Worm (Caenorhabditis elegans) whole organism, early embryonic: ENCODE results near the gene mps-1.

Experiments
- B0310.2 ChIP-seq: sonication (generic microtip); optimal IDR thresholded peaks from 2 replicates; lab custom pipeline; 2016; ENCODE audit warnings: mild to moderate bottlenecking, missing genetic modification characterization, missing compliant biosample characterization
- F13C5.2 ChIP-seq: sonication (generic microtip); optimal IDR thresholded peaks from 2 replicates; lab custom pipeline; 2017; ENCODE audit warnings: mild to moderate bottlenecking, missing genetic modification characterization, inconsistent platforms, missing compliant biosample characterization
- aly-1 ChIP-seq: sonication (generic microtip); optimal IDR thresholded peaks from 2 replicates; lab custom pipeline; 2016; ENCODE audit warnings: missing genetic modification characterization, missing compliant biosample characterization
- ama-1 ChIP-seq: fragments of 150-350 bp; optimal IDR thresholded peaks from 2 replicates; lab custom pipeline; 2014
- ceh-13 ChIP-seq: fragments of 200-800 bp; sonication (Bioruptor generic); optimal IDR thresholded peaks from 2 replicates; lab custom pipeline; 2018; ENCODE audit warnings: mild to moderate bottlenecking, missing genetic modification characterization, missing compliant biosample characterization
- ceh-36 ChIP-seq: sonication (generic microtip); optimal IDR thresholded peaks from 2 replicates; lab custom pipeline; 2016; ENCODE audit warnings: missing genetic modification characterization, inconsistent platforms, missing compliant biosample characterization
- ets-7 ChIP-seq: sonication (generic microtip); optimal IDR thresholded peaks from 2 replicates; lab custom pipeline; 2016; ENCODE audit warnings: missing genotype, missing genetic modification characterization, missing compliant biosample characterization
- flt-1 ChIP-seq: fragments of 200-800 bp; sonication (Bioruptor generic); IDR thresholded peaks from 2 replicates; pipeline ENCODE4 v1.3.6; 2022; ENCODE audit warnings: missing genetic modification characterization, missing compliant biosample characterization
- hmbx-1 ChIP-seq: sonication (generic microtip); optimal IDR thresholded peaks from 2 replicates; lab custom pipeline; 2016; ENCODE audit warnings: mild to moderate bottlenecking, missing genetic modification characterization, missing compliant biosample characterization
- hmg-4 ChIP-seq: fragments of 200-800 bp; sonication (Bioruptor generic); optimal IDR thresholded peaks from 2 replicates; lab custom pipeline; 2018; ENCODE audit warnings: mild to moderate bottlenecking, missing genetic modification characterization, missing compliant biosample characterization
- hnd-1 ChIP-seq: sonication (generic microtip); optimal IDR thresholded peaks from 2 replicates; lab custom pipeline; 2016; ENCODE audit warnings: missing genetic modification characterization, missing compliant biosample characterization
- pes-1 ChIP-seq: fragments of 200-800 bp; sonication (Bioruptor generic); IDR thresholded peaks from 2 replicates; pipeline ENCODE4 v1.3.6; 2022; ENCODE audit warnings: missing genetic modification reagents, missing genetic modification characterization, missing compliant biosample characterization
- scrt-1 ChIP-seq: fragments of 200-800 bp; sonication (Bioruptor generic); IDR thresholded peaks from 2 replicates; pipeline ENCODE4 v1.3.6; 2022; ENCODE audit warnings: missing genetic modification characterization, missing compliant biosample characterization
- sea-1 ChIP-seq: fragments of 200-800 bp; sonication (Bioruptor generic); conservative IDR thresholded peaks from 2 replicates; pipeline ENCODE4 v1.3.6; 2022; ENCODE audit warnings: missing genetic modification characterization, missing compliant biosample characterization
- tbx-11 ChIP-seq: fragments of 200-800 bp; sonication (Bioruptor generic); IDR thresholded peaks from 2 replicates; pipeline ENCODE4 v1.3.6; 2022; ENCODE audit warnings: missing genetic modification characterization, missing compliant biosample characterization
- tbx-37 ChIP-seq: fragments of 200-800 bp; sonication (Bioruptor generic); conservative IDR thresholded peaks from 2 replicates; pipeline ENCODE4 v1.3.6; 2022; ENCODE audit warnings: missing genetic modification reagents, missing genetic modification characterization, missing compliant biosample characterization
- tra-4 ChIP-seq: sonication (generic microtip); optimal IDR thresholded peaks from 2 replicates; lab custom pipeline; 2017; ENCODE audit warnings: missing genetic modification characterization, missing compliant biosample characterization

mps-1 gene

DNA sequence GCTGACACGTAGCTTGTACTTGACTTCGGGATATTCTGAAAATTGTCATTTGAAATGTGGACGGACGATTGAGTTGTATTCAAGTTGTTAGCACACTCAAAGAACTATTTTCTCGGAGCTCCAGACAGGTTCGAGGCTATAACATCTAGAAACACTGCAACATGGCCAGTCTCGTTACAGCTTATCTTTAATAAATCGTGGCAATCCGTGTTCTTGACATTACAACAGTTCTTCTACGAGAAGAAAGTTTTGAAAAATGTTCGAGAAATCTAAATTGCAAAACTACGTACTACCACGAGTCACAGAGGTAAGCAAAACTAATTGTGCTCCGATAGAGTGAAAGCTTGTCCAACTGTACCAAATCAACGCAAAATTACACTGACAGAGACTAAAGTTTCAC, 27.9 kb upstream of the mps-1 start:
- TF ChIP-seq ceh-13 (no peak), tra-4 (tag; lab: Kevin White, UChicago) (no peak), scrt-1 (GFP tag; lab: Robert Waterston, UW) (no peak), ama-1 (lab: Kevin White, UChicago) (no peak), hmg-4 (GFP tag; lab: Kevin White, UChicago) (no peak)

DNA sequence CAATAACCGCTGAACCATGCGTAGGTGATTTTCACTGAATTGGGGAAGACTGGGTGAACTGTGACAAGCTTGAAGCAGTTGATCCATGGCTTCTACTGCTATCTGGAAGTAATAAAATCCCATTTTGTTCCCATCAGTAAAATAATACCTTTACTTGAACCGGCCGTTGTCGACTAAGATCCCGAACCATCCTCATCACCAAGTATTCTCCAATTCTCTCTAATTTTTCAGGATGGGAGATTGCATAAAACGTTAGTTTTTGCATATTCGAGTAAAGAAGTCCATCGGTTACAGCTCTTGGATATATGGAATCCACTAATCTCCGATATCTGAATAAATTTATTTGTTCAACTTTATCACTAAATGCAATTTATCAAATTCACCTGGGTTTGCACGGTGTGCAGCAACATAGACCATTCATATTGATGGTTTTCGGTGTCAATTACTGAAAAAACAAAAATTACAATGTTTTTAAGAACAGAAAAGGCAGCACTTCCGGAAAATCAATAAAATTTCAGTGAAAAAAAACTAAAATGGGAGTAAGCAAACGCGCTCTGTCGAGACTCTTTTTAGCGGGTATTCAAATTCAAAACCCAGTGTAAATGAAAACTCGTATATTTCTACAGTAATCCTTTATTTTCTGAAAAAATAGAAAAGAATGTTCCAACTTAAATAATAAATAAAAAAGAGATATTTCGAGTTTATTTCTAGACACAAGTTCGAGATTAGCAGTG, 26.7 kb upstream of the mps-1 start, which contains the start of gene efr-3:
efr-3 (minus strand) TSS at position 505 of the 734 bp plus-strand sequence.
- TF ChIP-seq pes-1 (no peak), hmg-4 (GFP tag; lab: Kevin White, UChicago) (no peak), scrt-1 (GFP tag; lab: Robert Waterston, UW) (no peak), ama-1 (lab: Kevin White, UChicago) (no peak), flt-1 (GFP tag; lab: Robert Waterston, UW) (no peak), F13C5.2 (tag; lab: Kevin White, UChicago) (no peak), hnd-1 (no peak), B0310.2 (no peak), hmbx-1 (tag; lab: Kevin White, UChicago) (no peak), aly-1 (tag; lab: Kevin White, UChicago) (no peak), tra-4 (tag; lab: Kevin White, UChicago) (no peak), ceh-13 (no peak), sea-1 (GFP tag; lab: Robert Waterston, UW) (no peak), tbx-11 (GFP tag; lab: Robert Waterston, UW) (no peak)

DNA sequence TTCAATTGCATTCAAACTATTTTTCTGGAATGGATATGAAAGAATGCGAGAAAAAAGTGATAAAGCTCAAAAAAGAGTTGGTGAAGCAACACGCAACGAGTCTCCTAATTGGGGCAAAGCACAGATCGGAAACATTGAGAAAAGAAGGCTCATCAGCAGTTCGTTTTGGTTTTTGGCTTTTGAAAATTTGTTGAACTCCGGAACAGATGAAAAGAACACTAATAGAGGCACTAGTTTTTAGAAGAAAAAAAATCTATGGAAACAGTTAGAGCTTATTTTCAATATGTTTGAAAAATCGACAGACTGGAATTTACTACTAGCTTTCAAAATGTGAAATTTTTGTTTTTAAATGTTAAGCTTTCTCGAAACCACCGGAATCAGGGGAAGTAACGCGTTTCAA, 17.7 kb upstream of the mps-1 start:
- TF ChIP-seq aly-1 (tag; lab: Kevin White, UChicago) (no peak), ceh-13 (no peak), tbx-11 (GFP tag; lab: Robert Waterston, UW) (no peak), hmg-4 (GFP tag; lab: Kevin White, UChicago) (no peak), scrt-1 (GFP tag; lab: Robert Waterston, UW) (no peak), F13C5.2 (tag; lab: Kevin White, UChicago) (no peak), sea-1 (GFP tag; lab: Robert Waterston, UW) (no peak), B0310.2 (no peak), flt-1 (GFP tag; lab: Robert Waterston, UW) (no peak), tbx-37 (GFP tag; lab: Robert Waterston, UW) (no peak), ama-1 (lab: Kevin White, UChicago) (no peak)

DNA sequence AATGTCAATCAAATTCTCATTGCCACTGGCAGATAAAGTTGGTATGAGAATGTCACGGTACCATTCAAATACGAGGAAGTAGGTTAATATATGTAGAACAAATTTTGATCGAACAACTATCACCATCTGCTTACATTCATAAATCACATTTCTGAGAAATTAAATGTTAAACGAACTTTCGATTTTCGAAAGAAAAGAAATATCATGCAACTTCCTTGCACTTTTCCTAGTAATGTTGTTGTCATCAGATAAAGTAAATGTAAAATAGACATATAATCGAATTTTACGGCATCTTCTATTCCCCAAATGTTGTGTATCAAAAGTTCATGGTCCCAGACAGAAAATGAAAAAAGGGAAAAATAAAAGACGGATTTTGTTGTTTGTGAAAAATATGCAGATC, 17.3 kb upstream of the mps-1 start:
- TF ChIP-seq scrt-1 (GFP tag; lab: Robert Waterston, UW), result no peak
- TF ChIP-seq ceh-13, result no peak
- TF ChIP-seq tra-4 (tag; lab: Kevin White, UChicago), result no peak
- TF ChIP-seq B0310.2, result no peak

DNA sequence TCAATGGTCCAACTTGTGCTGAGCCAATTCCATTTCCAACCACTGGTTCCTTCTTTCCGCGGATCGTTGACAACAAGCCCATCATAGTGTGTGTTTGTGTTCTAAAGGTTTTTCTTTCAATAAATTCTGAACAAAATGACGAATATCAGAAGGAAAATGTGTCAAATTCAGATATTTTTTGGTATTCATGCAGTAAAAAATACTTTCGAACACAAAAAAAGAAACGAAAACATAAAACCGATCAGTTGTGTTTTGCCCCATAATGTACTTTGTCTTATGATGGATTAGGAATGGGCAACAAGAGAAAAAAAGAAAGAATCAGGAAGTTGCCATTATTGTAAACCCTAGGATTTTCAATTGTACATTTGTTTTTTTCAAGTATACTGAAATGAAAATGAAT, 15.0 kb upstream of the mps-1 start, which contains the start of gene glb-10:
glb-10 (minus strand) TSS at position 101 of the 400 bp plus-strand sequence.
- TF ChIP-seq B0310.2 (no peak), aly-1 (tag; lab: Kevin White, UChicago) (no peak), F13C5.2 (tag; lab: Kevin White, UChicago) (no peak), hmg-4 (GFP tag; lab: Kevin White, UChicago) (no peak), sea-1 (GFP tag; lab: Robert Waterston, UW) (no peak), scrt-1 (GFP tag; lab: Robert Waterston, UW) (no peak)

DNA sequence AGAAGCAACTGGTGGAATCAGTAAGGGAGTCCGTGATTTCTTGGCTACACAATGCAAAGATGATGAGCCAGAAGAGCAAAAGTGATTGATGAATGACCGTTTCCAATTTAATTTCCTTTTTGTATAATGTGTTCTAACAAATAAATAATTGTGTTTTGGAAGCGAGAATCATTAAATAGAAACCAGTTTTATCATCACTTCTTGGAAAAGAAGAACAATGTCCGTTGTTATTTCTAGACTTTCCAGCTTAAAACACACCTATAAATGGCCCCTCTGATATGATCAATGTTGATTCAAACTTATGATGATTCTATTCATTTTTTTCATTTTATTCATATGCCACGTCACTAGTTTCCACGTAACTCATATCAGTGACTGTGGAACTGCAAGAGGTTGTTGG, 12.0 kb upstream of the mps-1 start, which contains the start of gene C29F5.8:
C29F5.8 (plus strand) TSS at position 301 of the 400 bp plus-strand sequence.
- TF ChIP-seq scrt-1 (GFP tag; lab: Robert Waterston, UW), result no peak
- TF ChIP-seq aly-1 (tag; lab: Kevin White, UChicago), result no peak
- TF ChIP-seq ceh-13, result no peak
- TF ChIP-seq B0310.2, result no peak

DNA sequence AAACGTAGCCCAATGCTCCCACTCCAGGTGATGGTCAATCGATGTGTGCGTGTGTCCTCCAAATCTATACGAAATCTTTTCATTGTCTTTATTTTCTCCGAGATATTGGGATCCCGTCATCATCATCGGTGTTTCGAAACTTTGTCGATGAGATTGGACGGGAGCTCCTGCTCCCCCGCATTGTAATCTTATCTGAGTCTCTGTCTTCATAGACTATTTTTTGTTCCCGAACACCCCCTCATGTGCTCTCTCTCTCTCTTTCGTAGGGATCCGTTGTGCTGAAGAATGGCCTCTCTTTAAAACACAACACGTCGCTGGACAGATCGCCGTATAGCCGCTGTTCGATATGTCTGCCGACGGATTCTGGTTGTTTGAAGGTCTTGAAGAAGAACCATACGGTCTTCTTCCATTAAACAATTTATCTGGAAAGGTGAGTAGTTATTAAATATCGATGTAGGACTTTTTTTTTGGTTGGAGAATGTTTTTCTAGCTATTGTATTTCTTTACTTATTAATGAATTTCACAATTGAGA, 9.1 kb upstream of the mps-1 start, which contains the start of gene C29F5.1:
C29F5.1 (plus strand) TSS at position 317 of the 532 bp plus-strand sequence.
- TF ChIP-seq sea-1 (GFP tag; lab: Robert Waterston, UW) (no peak), pes-1 (no peak), ceh-36 (no peak), scrt-1 (GFP tag; lab: Robert Waterston, UW) (no peak), ets-7 (tag; lab: Kevin White, UChicago) (no peak), hnd-1 (no peak), B0310.2 (no peak), flt-1 (GFP tag; lab: Robert Waterston, UW) (no peak), tra-4 (tag; lab: Kevin White, UChicago) (no peak)

DNA sequence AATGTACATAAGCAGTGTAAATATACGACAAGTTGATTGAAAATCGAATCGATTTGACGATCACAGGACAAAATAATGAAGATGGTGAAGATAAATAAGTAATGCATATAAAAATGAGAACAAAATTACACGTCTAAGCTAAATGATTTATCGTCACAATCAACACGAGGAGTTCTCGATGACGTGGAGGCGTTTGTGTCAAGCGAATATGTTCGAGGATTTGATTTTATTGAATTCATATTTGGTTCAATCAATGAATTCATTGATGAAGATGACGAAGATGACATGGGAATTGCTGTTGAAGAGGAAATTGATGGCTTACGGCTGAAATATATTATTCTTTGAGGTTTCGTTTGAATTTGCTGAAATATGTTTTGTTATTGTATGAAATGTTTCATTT, 1.6 kb downstream of the mps-1 start, which contains the start of gene nyn-3:
nyn-3 (minus strand) TSS at position 101 of the 400 bp plus-strand sequence.
- no peak for TF ChIP-seq hnd-1
- no peak for TF ChIP-seq flt-1 (GFP tag; lab: Robert Waterston, UW)
- no peak for TF ChIP-seq tra-4 (tag; lab: Kevin White, UChicago)
- TF ChIP-seq hmg-4 (GFP tag; lab: Kevin White, UChicago), result no peak
- no peak for TF ChIP-seq ets-7 (tag; lab: Kevin White, UChicago)
- TF ChIP-seq ceh-13, result no peak
- no peak for TF ChIP-seq F13C5.2 (tag; lab: Kevin White, UChicago)
- no peak for TF ChIP-seq ama-1 (lab: Kevin White, UChicago)
- no peak for TF ChIP-seq tbx-37 (GFP tag; lab: Robert Waterston, UW)
- TF ChIP-seq pes-1, result no peak
- TF ChIP-seq sea-1 (GFP tag; lab: Robert Waterston, UW), result no peak
- TF ChIP-seq hmbx-1 (tag; lab: Kevin White, UChicago), result no peak
- TF ChIP-seq B0310.2, result no peak
- no peak for TF ChIP-seq ceh-36
- no peak for TF ChIP-seq scrt-1 (GFP tag; lab: Robert Waterston, UW)
- TF ChIP-seq tbx-11 (GFP tag; lab: Robert Waterston, UW), result no peak
- TF ChIP-seq aly-1 (tag; lab: Kevin White, UChicago), result no peak
